Worm (Caenorhabditis elegans): ENCODE measurements around the gene B0244.15.

Gene B0244.15

DNA sequence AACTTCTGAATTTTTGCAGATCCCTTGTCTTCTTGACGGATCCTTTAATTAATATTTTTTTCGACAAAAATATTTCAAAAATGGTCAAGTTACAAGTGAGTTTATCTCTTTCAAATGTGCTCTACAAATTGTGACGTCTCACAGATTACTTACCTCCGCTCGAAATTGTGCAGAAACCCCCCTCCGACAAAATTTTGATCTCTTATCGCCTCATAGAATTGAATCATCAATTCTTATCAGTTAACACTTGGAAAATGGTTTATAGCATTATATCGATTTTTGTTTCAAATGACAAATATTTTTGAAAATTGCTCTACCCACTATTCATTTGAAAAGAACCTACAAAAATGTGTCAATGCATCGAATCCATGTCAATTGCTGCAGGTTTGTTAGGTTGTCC is 8.3 kb upstream of the B0244.15 start, which contains the start of gene B0244.10:
TSS of gene B0244.10 (plus strand) at position 254 of the 400 bp plus-strand sequence.
- TF ChIP-seq elt-2 (tag; optimal IDR thresholded peaks at IDR 0.05): peak; percentile 73
- no peak for TF ChIP-seq ceh-24 (tag; optimal IDR thresholded peaks at IDR 0.05)
- no peak for TF ChIP-seq sox-2 (GFP tag; IDR thresholded peaks at IDR 0.05)
- no peak for TF ChIP-seq ceh-14 (tag; optimal IDR thresholded peaks at IDR 0.05)
- no peak for TF ChIP-seq pag-3 (tag; optimal IDR thresholded peaks at IDR 0.05; ENCODE audit: borderline replicate concordance)

DNA sequence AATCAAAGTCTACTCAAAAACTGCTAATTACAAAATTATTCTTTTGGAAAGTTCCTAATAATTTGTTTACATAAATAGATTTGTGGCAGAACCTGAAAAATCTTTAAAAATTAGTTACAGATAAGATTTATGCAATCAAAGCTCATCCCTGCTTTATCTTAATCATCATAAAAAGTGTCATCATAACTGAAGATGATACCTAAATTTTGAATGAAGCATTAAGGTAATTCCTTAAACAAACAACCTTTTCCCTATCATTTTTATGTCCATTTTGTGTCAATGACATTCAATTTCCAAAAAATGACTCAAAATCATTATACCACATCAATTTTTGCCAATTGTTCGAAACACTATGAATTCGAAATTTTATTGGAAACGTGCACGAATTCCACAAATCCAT is 5.5 kb upstream of the B0244.15 start, which contains the start of gene B0244.6:
TSS of gene B0244.6 (plus strand) at position 301 of the 400 bp plus-strand sequence.
- TF ChIP-seq ceh-9 (tag; optimal IDR thresholded peaks at IDR 0.05): no peak
- TF ChIP-seq pros-1 (tag; optimal IDR thresholded peaks at IDR 0.05): no peak
- TF ChIP-seq hlh-6 (tag; optimal IDR thresholded peaks at IDR 0.05): no peak
- TF ChIP-seq hlh-15 (tag; optimal IDR thresholded peaks at IDR 0.05): no peak
- TF ChIP-seq ceh-45 (GFP tag; IDR thresholded peaks at IDR 0.05): no peak
- no peak for TF ChIP-seq ztf-16 (tag; optimal IDR thresholded peaks at IDR 0.05)
- no peak for TF ChIP-seq C38D4.7 (GFP tag; optimal IDR thresholded peaks at IDR 0.05)
- no peak for TF ChIP-seq pqm-1 (tag; optimal IDR thresholded peaks at IDR 0.05)
- no peak for TF ChIP-seq ttx-3 (tag; optimal IDR thresholded peaks at IDR 0.05)
- no peak for TF ChIP-seq ceh-30 (tag; optimal IDR thresholded peaks at IDR 0.05)
- TF ChIP-seq ceh-31 (tag; optimal IDR thresholded peaks at IDR 0.05): no peak
- no peak for TF ChIP-seq eyg-1 (tag; optimal IDR thresholded peaks at IDR 0.05)
- no peak for TF ChIP-seq ama-1 (optimal IDR thresholded peaks at IDR 0.05)
- TF ChIP-seq sox-4 (tag; optimal IDR thresholded peaks at IDR 0.05): no peak
- no peak for TF ChIP-seq sox-2 (GFP tag; IDR thresholded peaks at IDR 0.05)

DNA sequence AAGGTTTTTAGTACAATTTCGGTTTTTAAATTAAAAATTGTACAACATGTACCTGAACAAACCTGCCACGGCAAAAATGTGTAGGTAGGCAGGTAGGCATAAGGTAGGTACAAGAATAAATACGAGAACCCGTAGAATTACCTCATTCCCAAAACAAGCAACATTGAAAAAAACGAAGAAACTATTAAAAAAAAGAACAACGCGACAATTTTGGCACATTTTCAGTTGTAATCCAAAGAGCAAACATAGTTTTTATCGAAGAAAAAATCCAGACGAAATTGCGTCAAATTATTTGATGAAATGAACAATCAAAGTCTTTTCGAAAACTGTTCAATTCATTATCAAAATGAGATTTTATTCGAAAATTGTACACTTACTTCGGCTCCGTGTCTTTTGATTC is 2.5 kb upstream of the B0244.15 start, which contains the start of gene B0244.16:
TSS of gene B0244.16 (plus strand) at position 301 of the 400 bp plus-strand sequence.
- no peak for TF ChIP-seq che-1 (tag; optimal IDR thresholded peaks at IDR 0.05)

DNA sequence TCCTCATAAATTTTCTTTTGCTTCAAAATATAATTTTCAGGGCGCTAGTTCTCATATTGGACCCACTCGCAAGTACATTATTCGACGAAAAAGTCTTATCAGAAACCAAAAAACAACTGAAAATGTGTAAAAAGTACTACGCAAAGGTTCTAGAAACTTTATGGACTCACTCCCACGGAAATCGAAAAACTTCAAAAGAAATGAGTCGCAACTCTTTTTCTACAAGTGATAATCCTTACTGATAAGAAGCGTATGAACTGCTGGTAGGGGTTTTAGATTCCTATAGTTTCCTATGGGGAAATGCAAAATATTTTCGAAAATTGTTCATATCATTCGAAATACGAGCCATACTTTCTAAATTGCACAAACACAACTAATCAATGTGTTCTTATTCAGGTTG is 1.4 kb downstream of the B0244.15 start, which contains the start of gene B0244.5:
TSS of gene B0244.5 (plus strand) at position 301 of the 400 bp plus-strand sequence.
- TF ChIP-seq F13H6.1 (tag; optimal IDR thresholded peaks at IDR 0.05) (no peak), ceh-6 (GFP tag; optimal IDR thresholded peaks at IDR 0.05) (no peak), K02D7.2 (tag; optimal IDR thresholded peaks at IDR 0.05) (no peak), mec-3 (tag; optimal IDR thresholded peaks at IDR 0.05; ENCODE audit: borderline replicate concordance) (no peak), ztf-16 (tag; optimal IDR thresholded peaks at IDR 0.05) (no peak)

DNA sequence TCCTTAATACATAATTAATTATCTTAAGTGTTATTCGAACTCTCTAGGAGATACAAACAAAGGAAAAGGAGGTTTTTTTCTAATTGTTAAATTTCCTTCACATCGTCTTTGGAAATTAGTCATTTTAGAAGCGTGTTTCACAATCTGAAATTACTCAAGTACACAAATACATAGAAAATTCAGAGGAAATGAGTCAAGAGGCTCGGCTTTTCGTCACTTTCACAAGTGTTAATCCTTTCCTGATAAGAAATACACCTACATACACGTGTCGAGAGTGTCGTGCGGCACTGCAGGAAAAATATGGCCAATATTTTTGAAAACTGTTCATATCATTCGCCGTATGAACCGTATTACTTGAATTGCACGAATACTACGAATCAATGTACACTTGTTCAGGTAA is 4.0 kb downstream of the B0244.15 start, which contains the start of gene B0244.4:
TSS of gene B0244.4 (plus strand) at position 301 of the 400 bp plus-strand sequence.
- TF ChIP-seq che-1 (tag; optimal IDR thresholded peaks at IDR 0.05) (no peak), pha-4 (tag; optimal IDR thresholded peaks at IDR 0.05) (no peak), ceh-9 (tag; optimal IDR thresholded peaks at IDR 0.05) (no peak), ceh-22 (tag; optimal IDR thresholded peaks at IDR 0.05) (no peak), dmd-4 (tag; optimal IDR thresholded peaks at IDR 0.05; ENCODE audit: borderline replicate concordance) (no peak), lin-11 (tag; optimal IDR thresholded peaks at IDR 0.05) (no peak), T23F11.4 (GFP tag; optimal IDR thresholded peaks at IDR 0.05) (no peak), C08G9.2 (tag; optimal IDR thresholded peaks at IDR 0.05) (no peak), K09A11.1 (tag; optimal IDR thresholded peaks at IDR 0.05; ENCODE audit: insufficient read depth) (no peak), ama-1 (optimal IDR thresholded peaks at IDR 0.05) (no peak), pax-1 (tag; optimal IDR thresholded peaks at IDR 0.05) (no peak), syd-9 (tag; optimal IDR thresholded peaks at IDR 0.05) (no peak), sdc-2 (tag; optimal IDR thresholded peaks at IDR 0.05) (no peak), pros-1 (tag; optimal IDR thresholded peaks at IDR 0.05) (no peak), ceh-48 (tag; optimal IDR thresholded peaks at IDR 0.05) (no peak), ttx-3 (tag; optimal IDR thresholded peaks at IDR 0.05) (no peak), mec-3 (tag; optimal IDR thresholded peaks at IDR 0.05; ENCODE audit: borderline replicate concordance) (no peak), pat-9 (tag; optimal IDR thresholded peaks at IDR 0.05) (no peak), hlh-6 (tag; optimal IDR thresholded peaks at IDR 0.05) (no peak)

All from whole organism, late embryonic.